Fruit fly (Drosophila melanogaster) whole organism, prepupa: Measurements from ENCODE around the gene LysE.

Experiments used
- Blimp-1 ChIP-seq: fragments of 200-800 bp; sonication (Bioruptor generic); optimal IDR thresholded peaks from 3 replicates; lab custom pipeline; 2017; ENCODE audit warnings: missing biosample characterization, missing genetic modification characterization, mild to moderate bottlenecking, moderate library complexity, missing genetic modification reagents
- CG10669 ChIP-seq: fragments of 200-800 bp; sonication (Bioruptor generic); optimal IDR thresholded peaks from 3 replicates; lab custom pipeline; 2018; ENCODE audit warnings: missing biosample characterization, mild to moderate bottlenecking, missing genetic modification characterization, moderate library complexity
- CG11294 ChIP-seq: fragments of 200-800 bp; sonication (Bioruptor generic); IDR thresholded peaks from 2 replicates; pipeline ENCODE4 v1.3.6; 2022; ENCODE audit warnings: missing biosample characterization, missing genetic modification characterization
- CG11762 ChIP-seq: fragments of 200-800 bp; sonication (Bioruptor generic); optimal IDR thresholded peaks from 3 replicates; lab custom pipeline; 2016; ENCODE audit warnings: missing biosample characterization, missing genetic modification characterization; ENCODE audit not compliant: insufficient read depth
- CG11902 ChIP-seq: fragments of 200-800 bp; sonication (Bioruptor generic); optimal IDR thresholded peaks from 3 replicates; lab custom pipeline; 2016; ENCODE audit warnings: missing biosample characterization, missing genetic modification characterization
- CG15336 ChIP-seq: fragments of 200-800 bp; sonication (Bioruptor generic); IDR thresholded peaks from 2 replicates; pipeline ENCODE4 v1.3.6; 2022; ENCODE audit warnings: missing biosample characterization, missing genetic modification characterization
- CG16779 ChIP-seq: fragments of 200-800 bp; sonication (Bioruptor generic); optimal IDR thresholded peaks from 3 replicates; lab custom pipeline; 2017; ENCODE audit warnings: missing biosample characterization, mild to moderate bottlenecking, missing genetic modification characterization
- CG3032 ChIP-seq: fragments of 200-800 bp; optimal IDR thresholded peaks from 2 replicates; lab custom pipeline; 2019; ENCODE audit warnings: missing biosample characterization, mild to moderate bottlenecking, missing genetic modification characterization, moderate library complexity
- CG32006 ChIP-seq: fragments of 200-800 bp; sonication (Bioruptor generic); optimal IDR thresholded peaks from 3 replicates; lab custom pipeline; 2017; ENCODE audit warnings: missing biosample characterization, mild to moderate bottlenecking, missing genetic modification characterization
- CG34406 ChIP-seq: fragments of 200-800 bp; sonication (Bioruptor generic); optimal IDR thresholded peaks from 3 replicates; lab custom pipeline; 2016; ENCODE audit warnings: missing biosample characterization, missing genetic modification characterization
- CG3919 ChIP-seq: fragments of 200-800 bp; sonication (Bioruptor generic); optimal IDR thresholded peaks from 3 replicates; lab custom pipeline; 2016; ENCODE audit warnings: missing biosample characterization, missing genetic modification characterization
- CG6276 ChIP-seq: fragments of 200-800 bp; sonication (Bioruptor generic); optimal IDR thresholded peaks from 2 replicates; lab custom pipeline; 2017; ENCODE audit warnings: missing biosample characterization, mild to moderate bottlenecking, missing genetic modification characterization
- CG6854 ChIP-seq: fragments of 200-800 bp; sonication (Bioruptor generic); optimal IDR thresholded peaks from 2 replicates; lab custom pipeline; 2017; ENCODE audit warnings: missing biosample characterization, mild to moderate bottlenecking, missing genetic modification characterization
- CG7368 ChIP-seq: fragments of 200-800 bp; sonication (Bioruptor generic); optimal IDR thresholded peaks from 3 replicates; lab custom pipeline; 2016; ENCODE audit warnings: missing biosample characterization, missing genetic modification characterization
- CG8119 ChIP-seq: fragments of 200-800 bp; sonication (Bioruptor generic); IDR thresholded peaks from 3 replicates; pipeline ENCODE4 v1.3.6; 2022; ENCODE audit warnings: missing biosample characterization, missing genetic modification characterization
- CG8319 ChIP-seq: fragments of 200-800 bp; sonication (Bioruptor generic); optimal IDR thresholded peaks from 3 replicates; lab custom pipeline; 2016; ENCODE audit warnings: missing biosample characterization, missing genetic modification characterization
- CG8632 ChIP-seq: fragments of 200-800 bp; sonication (Bioruptor generic); optimal IDR thresholded peaks from 3 replicates; lab custom pipeline; 2016; ENCODE audit warnings: missing biosample characterization, missing genetic modification characterization
- CG9139 ChIP-seq: fragments of 200-800 bp; sonication (Bioruptor generic); optimal IDR thresholded peaks from 3 replicates; lab custom pipeline; 2017; ENCODE audit warnings: missing biosample characterization, mild to moderate bottlenecking, missing genetic modification characterization
- Eip75B ChIP-seq: fragments of 200-800 bp; sonication (Bioruptor generic); optimal IDR thresholded peaks from 3 replicates; lab custom pipeline; 2016; ENCODE audit warnings: missing biosample characterization, missing genetic modification characterization
- Eip93F ChIP-seq: fragments of 200-800 bp; sonication (Bioruptor generic); optimal IDR thresholded peaks from 2 replicates; lab custom pipeline; 2016; ENCODE audit warnings: missing biosample characterization, mild to moderate bottlenecking, missing genetic modification characterization
- Ets96B ChIP-seq: fragments of 200-800 bp; optimal IDR thresholded peaks from 2 replicates; lab custom pipeline; 2019; ENCODE audit warnings: missing biosample characterization, mild to moderate bottlenecking, missing genetic modification characterization, moderate library complexity
- Gug ChIP-seq: fragments of 200-800 bp; sonication (Bioruptor generic); IDR thresholded peaks from 2 replicates; pipeline ENCODE4 v1.3.6; 2022; ENCODE audit warnings: missing biosample characterization, missing genetic modification characterization
- Hr39 ChIP-seq: fragments of 200-800 bp; sonication (Bioruptor generic); optimal IDR thresholded peaks from 2 replicates; lab custom pipeline; 2016; ENCODE audit warnings: missing biosample characterization, missing genetic modification characterization
- Hr4 ChIP-seq: fragments of 200-800 bp; sonication (Bioruptor generic); optimal IDR thresholded peaks from 3 replicates; lab custom pipeline; 2016; ENCODE audit warnings: missing biosample characterization, missing genetic modification characterization
- Lpt ChIP-seq: fragments of 200-800 bp; sonication (Bioruptor generic); optimal IDR thresholded peaks from 3 replicates; lab custom pipeline; 2016; ENCODE audit warnings: missing biosample characterization, missing genetic modification characterization
- Met ChIP-seq: fragments of 200-800 bp; sonication (Bioruptor generic); optimal IDR thresholded peaks from 3 replicates; lab custom pipeline; 2016; ENCODE audit warnings: missing biosample characterization, missing genetic modification characterization
- OdsH ChIP-seq: fragments of 200-800 bp; sonication (Bioruptor generic); optimal IDR thresholded peaks from 3 replicates; lab custom pipeline; 2016; ENCODE audit warnings: missing biosample characterization, missing genetic modification characterization
- Sox14 ChIP-seq: fragments of 200-800 bp; sonication (Bioruptor generic); optimal IDR thresholded peaks from 3 replicates; lab custom pipeline; 2016; ENCODE audit warnings: missing biosample characterization, missing genetic modification characterization
- achi ChIP-seq: fragments of 200-800 bp; sonication (Bioruptor generic); optimal IDR thresholded peaks from 3 replicates; lab custom pipeline; 2016; ENCODE audit warnings: missing biosample characterization, missing genetic modification characterization
- cyc ChIP-seq: fragments of 200-800 bp; sonication (Bioruptor generic); optimal IDR thresholded peaks from 3 replicates; lab custom pipeline; 2016; ENCODE audit warnings: missing biosample characterization, missing genetic modification characterization
- dac ChIP-seq: fragments of 200-800 bp; sonication (Bioruptor generic); optimal IDR thresholded peaks from 2 replicates; lab custom pipeline; 2017; ENCODE audit warnings: missing biosample characterization, mild to moderate bottlenecking, missing genetic modification characterization
- eg ChIP-seq: fragments of 200-800 bp; sonication (Bioruptor generic); IDR thresholded peaks from 3 replicates; pipeline ENCODE4 v1.3.6; 2022; ENCODE audit warnings: missing biosample characterization, missing genetic modification characterization
- esn ChIP-seq: fragments of 200-800 bp; sonication (Bioruptor generic); optimal IDR thresholded peaks from 2 replicates; lab custom pipeline; 2016; ENCODE audit warnings: missing biosample characterization, mild to moderate bottlenecking, missing genetic modification characterization, moderate library complexity
- fd85E ChIP-seq: fragments of 200-800 bp; sonication (Bioruptor generic); optimal IDR thresholded peaks from 3 replicates; lab custom pipeline; 2016; ENCODE audit warnings: missing biosample characterization, missing genetic modification characterization
- fkh ChIP-seq: fragments of 200-800 bp; sonication (Bioruptor generic); optimal IDR thresholded peaks from 3 replicates; lab custom pipeline; 2017; ENCODE audit warnings: missing biosample characterization, mild to moderate bottlenecking, missing genetic modification characterization, moderate library complexity
- lz ChIP-seq: fragments of 200-800 bp; sonication (Bioruptor generic); optimal IDR thresholded peaks from 3 replicates; lab custom pipeline; 2016; ENCODE audit warnings: missing biosample characterization, missing genetic modification characterization
- net ChIP-seq: fragments of 200-800 bp; sonication (Bioruptor generic); optimal IDR thresholded peaks from 3 replicates; lab custom pipeline; 2016; ENCODE audit warnings: missing biosample characterization, missing genetic modification characterization
- salr ChIP-seq, 2 experiments: fragments of 200-800 bp; sonication (Bioruptor generic); optimal IDR thresholded peaks; 3 replicates each; lab custom pipeline; 2016 to 2018; ENCODE audit warnings: missing biosample characterization in 2 of 2, missing genetic modification characterization in 2 of 2, mild to moderate bottlenecking in 1 of 2
- spab ChIP-seq: fragments of 200-800 bp; sonication (Bioruptor generic); optimal IDR thresholded peaks from 2 replicates; lab custom pipeline; 2017; ENCODE audit warnings: missing biosample characterization, mild to moderate bottlenecking, missing genetic modification characterization, missing genetic modification reagents
- ss ChIP-seq, 2 experiments: fragments of 200-800 bp; sonication (Bioruptor generic); optimal IDR thresholded peaks; 2 replicates in 1 of 2; 3 replicates in 1 of 2; lab custom pipeline; 2017 to 2018; ENCODE audit warnings: mild to moderate bottlenecking in 2 of 2, missing biosample characterization in 2 of 2, missing genetic modification characterization in 2 of 2, moderate library complexity in 1 of 2
- svp ChIP-seq: fragments of 200-800 bp; sonication (Bioruptor generic); peaks from one replicate; lab custom pipeline; 2016; ENCODE audit warnings: missing biosample characterization, missing genetic modification characterization

The LysE gene

DNA sequence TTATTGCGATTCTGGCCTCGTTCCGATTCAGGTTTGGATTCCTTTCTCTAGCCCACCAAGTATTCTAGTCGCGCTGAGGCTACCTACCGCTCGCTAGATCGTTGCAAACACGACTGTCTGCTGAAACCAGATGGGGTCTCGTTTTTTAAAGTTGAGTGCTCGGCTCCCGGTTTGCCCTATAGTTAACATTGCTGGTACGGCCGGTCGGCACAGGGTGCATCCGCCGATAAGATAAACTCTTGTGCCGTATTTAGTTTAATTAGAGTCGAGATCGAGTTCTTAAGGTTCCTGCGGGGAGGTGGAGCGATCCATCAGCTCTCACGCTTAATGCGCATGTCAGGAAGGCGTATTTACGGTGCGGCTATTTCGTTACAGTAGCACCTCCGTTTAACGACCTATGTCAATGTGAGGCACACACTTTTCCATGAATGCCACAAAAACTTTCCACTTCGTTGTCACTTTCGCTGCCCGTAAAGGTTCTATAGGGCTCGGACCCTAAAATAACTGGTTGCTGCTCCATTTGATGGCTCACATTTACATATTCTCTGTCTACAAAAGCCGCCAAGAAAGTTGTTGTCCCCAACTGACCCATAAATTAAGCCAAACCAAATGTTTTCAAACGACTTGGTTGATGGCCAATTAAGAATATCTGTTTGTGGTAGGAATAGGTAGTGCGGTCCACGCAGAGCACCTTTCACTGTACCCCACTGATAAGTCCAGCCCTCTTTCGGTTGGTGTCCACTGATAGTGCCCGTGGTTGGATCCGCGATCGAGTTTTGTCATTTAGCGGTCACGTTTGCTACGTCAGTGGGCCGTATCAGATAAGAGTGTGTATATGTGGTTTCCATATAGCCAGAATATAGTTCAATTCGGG, 7.7 kb upstream of the LysE start, which contains the start of gene CG9119 (continued):
- TF ChIP-seq achi (GFP tag; lab: Kevin White, UChicago) (peak; percentile 18), CG3032 (tag; lab: Kevin White, UChicago) (peak; percentile 44), CG8119 (GFP tag; lab: Robert Waterston, UW) (peak; percentile 31; the same call in 1 of the 3 replicates), dac (GFP tag; lab: Kevin White, UChicago) (no peak), CG34406 (GFP tag; lab: Kevin White, UChicago) (peak; percentile 21), eg (GFP tag; lab: Robert Waterston, UW) (no peak), svp (GFP tag; lab: Kevin White, UChicago) (peak; percentile 56), Blimp-1 (no peak), OdsH (peak; percentile 27), Eip93F (GFP tag; lab: Kevin White, UChicago) (no peak), CG11762 (GFP tag; lab: Kevin White, UChicago) (no peak), ss (GFP tag; optimal IDR thresholded peaks at IDR 0.05; lab: Kevin White, UChicago) (peak; percentile 23 to 51), CG9139 (peak; percentile 61), Hr39 (GFP tag; lab: Kevin White, UChicago) (peak; percentile 18), net (GFP tag; lab: Kevin White, UChicago) (peak; percentile 1), CG11902 (peak; percentile 14), CG6276 (GFP tag; lab: Kevin White, UChicago) (peak; percentile 3), CG6854 (GFP tag; lab: Kevin White, UChicago) (no peak), CG10669 (GFP tag; lab: Kevin White, UChicago) (peak; percentile 24), spab (GFP tag; lab: Kevin White, UChicago) (peak; percentile 8)
- TF ChIP-seq, all 60 proteins: peak for 33

DNA sequence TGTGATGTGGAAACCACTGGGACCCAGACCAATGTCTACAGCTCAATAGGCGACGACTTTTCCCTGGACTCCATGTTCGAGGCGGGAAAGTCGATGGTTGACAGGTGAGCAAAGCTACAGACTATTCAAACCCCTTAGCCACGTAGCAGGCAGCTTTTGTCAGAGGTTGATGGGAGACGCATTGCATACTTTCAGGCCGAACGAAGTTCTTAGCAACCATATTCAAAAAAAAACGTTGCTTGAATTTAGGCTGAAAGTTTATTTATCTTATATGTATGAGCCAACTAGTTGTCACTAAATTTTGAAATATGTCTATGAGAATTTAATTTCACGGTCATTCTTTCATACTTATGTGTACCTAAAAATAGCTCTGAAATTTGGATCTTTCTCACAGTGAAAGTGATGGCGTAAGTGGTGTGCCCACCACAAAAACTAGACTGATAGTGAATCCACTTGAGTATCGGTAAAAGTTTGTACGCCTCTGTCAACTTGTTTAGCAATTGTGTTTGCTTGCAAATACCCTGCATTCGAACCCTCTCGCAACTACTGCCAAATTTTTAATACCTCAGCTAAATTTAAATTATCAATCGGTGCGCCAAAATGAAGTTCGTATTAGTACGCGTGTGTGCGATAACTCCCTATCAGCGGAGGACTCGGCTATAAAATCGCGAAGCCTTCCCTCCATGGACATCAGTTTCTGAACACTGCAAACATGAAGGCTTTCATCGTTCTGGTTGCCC, 5.8 kb upstream of the LysE start, which contains the start of gene LysB:
TSS of gene LysB (plus strand) at position 690 of the 740 bp plus-strand sequence.
- TF ChIP-seq CG6276 (GFP tag; lab: Kevin White, UChicago) (no peak), Ets96B (no peak), Met (GFP tag; lab: Kevin White, UChicago) (no peak), CG32006 (GFP tag; lab: Kevin White, UChicago) (no peak), fkh (GFP tag; lab: Kevin White, UChicago) (peak; percentile 33)

DNA sequence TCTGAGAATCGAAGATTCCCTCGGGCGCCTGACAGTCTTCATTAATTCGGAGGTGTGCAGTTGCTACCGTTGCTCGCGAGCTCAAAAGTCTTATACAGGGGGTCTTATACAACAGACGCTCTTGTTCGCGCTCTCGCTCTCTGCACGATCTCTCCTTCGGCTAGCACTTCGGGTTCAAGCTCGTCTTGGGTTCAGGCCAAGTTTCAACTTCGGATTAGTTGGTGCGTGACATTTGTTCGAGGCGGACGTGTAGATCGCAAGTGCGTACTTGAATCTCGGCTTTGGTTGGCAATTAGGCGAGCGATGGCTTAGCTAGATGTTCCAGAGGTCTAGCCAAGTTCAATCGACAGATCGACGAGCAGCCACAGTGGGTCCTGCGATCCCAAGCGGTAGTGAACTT, 4.4 kb upstream of the LysE start:
- TF ChIP-seq Met (GFP tag; lab: Kevin White, UChicago) = no peak
- no peak for TF ChIP-seq Sox14
- TF ChIP-seq CG16779 (tag; lab: Kevin White, UChicago) = no peak
- no peak for TF ChIP-seq CG15336 (GFP tag; lab: Robert Waterston, UW)
- peak in 1 of 2 experiments; percentile 26 for TF ChIP-seq ss (GFP tag; optimal IDR thresholded peaks at IDR 0.05; lab: Kevin White, UChicago)
- TF ChIP-seq CG11762 (GFP tag; lab: Kevin White, UChicago) = no peak
- TF ChIP-seq Hr4 = no peak
- peak; percentile 4 for TF ChIP-seq net (GFP tag; lab: Kevin White, UChicago)
- TF ChIP-seq Lpt = peak; percentile 23
- TF ChIP-seq cyc = no peak
- no peak for TF ChIP-seq lz (GFP tag; lab: Kevin White, UChicago)
- TF ChIP-seq Gug (GFP tag; lab: Robert Waterston, UW) = no peak
- TF ChIP-seq fkh (GFP tag; lab: Kevin White, UChicago) = no peak
- TF ChIP-seq svp (GFP tag; lab: Kevin White, UChicago) = peak; percentile 57
- TF ChIP-seq CG8119 (GFP tag; lab: Robert Waterston, UW) = peak; percentile 28; the same call in 1 of the 3 replicates
- no peak for TF ChIP-seq Eip93F (GFP tag; lab: Kevin White, UChicago)
- TF ChIP-seq CG8632 (GFP tag; lab: Kevin White, UChicago) = no peak
- no peak for TF ChIP-seq CG8319 (GFP tag; lab: Kevin White, UChicago)
- no peak for TF ChIP-seq achi (GFP tag; lab: Kevin White, UChicago)
- TF ChIP-seq OdsH = no peak
- no peak for TF ChIP-seq Hr39 (GFP tag; lab: Kevin White, UChicago)
- TF ChIP-seq Ets96B = no peak
- 0 out of 3 replicates have a peak, but pooled peaks have one; percentile 43 for TF ChIP-seq eg (GFP tag; lab: Robert Waterston, UW)
- no peak for TF ChIP-seq CG11294
- no peak for TF ChIP-seq esn (GFP tag; lab: Kevin White, UChicago)
- TF ChIP-seq spab (GFP tag; lab: Kevin White, UChicago) = no peak
- TF ChIP-seq CG3919 (GFP tag; lab: Kevin White, UChicago) = no peak
- TF ChIP-seq CG7368 = no peak
- TF ChIP-seq fd85E (GFP tag; lab: Kevin White, UChicago) = no peak
- no peak for TF ChIP-seq Eip75B (GFP tag; lab: Kevin White, UChicago)
- TF ChIP-seq CG11902 = no peak
- no peak for TF ChIP-seq CG10669 (GFP tag; lab: Kevin White, UChicago)
- no peak for TF ChIP-seq salr (GFP tag; optimal IDR thresholded peaks at IDR 0.05; lab: Kevin White, UChicago)
